Fruit fly (Drosophila melanogaster): ENCODE results near the gene CG5026.

DNA sequence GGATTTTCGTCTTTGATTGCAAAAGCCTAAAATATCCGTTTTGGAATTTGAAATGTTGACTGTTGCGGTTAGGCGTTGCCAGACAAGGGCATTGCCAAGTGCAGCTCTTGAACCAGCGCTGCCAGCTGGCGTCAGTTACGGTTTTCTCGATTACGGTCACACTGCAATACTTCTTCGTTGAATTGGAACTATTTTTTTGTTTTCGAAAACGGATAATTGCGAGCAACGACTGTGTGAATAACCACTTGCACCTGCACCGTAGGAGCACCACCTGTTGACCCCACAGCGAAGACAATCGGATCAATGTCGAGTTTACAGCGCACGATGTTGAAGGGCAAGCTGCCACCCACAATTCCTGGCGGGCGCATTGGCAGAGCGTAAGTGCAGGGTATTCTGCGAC, 18.3 kb downstream of the CG5026 start, which contains the start of gene CG5068:
- TF ChIP-seq CTCF (optimal IDR thresholded peaks at IDR 0.05) (peak in 1 of 2 experiments; percentile 47), CG8478 (optimal IDR thresholded peaks at IDR 0.05) (no peak)

Measured in S2 (cell line).